Fruit fly (Drosophila melanogaster): ENCODE results near the gene Meltrin.

DNA sequence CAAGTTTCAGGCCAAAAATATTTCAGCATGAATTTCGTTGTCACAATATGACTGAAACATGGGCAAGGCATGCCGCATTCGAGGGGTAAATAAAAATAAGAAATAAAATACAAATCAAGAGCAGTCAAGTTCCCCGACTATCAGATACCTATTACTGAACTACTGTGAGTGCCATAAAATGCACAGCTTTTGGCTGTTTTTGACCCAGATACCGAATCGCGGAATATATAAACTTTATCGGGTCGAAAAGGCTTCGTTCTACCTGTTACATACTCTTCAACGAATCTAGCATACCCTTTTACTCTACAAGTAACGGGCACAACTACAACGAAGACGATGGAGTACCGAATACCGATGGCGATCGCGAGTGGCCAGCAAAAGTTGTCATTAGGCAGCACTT, 9.8 kb upstream of the Meltrin start:
- TF ChIP-seq mirr (GFP tag; optimal IDR thresholded peaks at IDR 0.05) (no peak), dpn (GFP tag; optimal IDR thresholded peaks at IDR 0.05) (peak; percentile 45 to 75), CG2120 (GFP tag; optimal IDR thresholded peaks at IDR 0.05) (peak; percentile 78)

All from whole organism, embryonic.